Worm (Caenorhabditis elegans) whole organism, young adult: ENCODE results near the gene prx-3.

Experiments used
- ama-1 ChIP-seq, 3 experiments: fragments of 150-350 bp in 1 of 3; sonication (generic microtip) in 2 of 3; optimal IDR thresholded peaks; 2 replicates each; lab custom pipeline; 2014 to 2018; ENCODE audit warnings: missing biosample characterization in 2 of 3, missing genetic modification characterization in 2 of 3, missing genetic modification reagents in 2 of 3
- ccch-3 ChIP-seq: fragments of 200-800 bp; sonication (Bioruptor generic); optimal IDR thresholded peaks from 2 replicates; lab custom pipeline; 2018; ENCODE audit warnings: mild to moderate bottlenecking, missing genetic modification characterization, missing compliant biosample characterization
- let-607 ChIP-seq, 2 experiments: fragments of 200-800 bp in 1 of 2; sonication (Bioruptor generic) in 1 of 2; sonication (generic microtip) in 1 of 2; optimal IDR thresholded peaks; 2 replicates each; lab custom pipeline; 2016 to 2018; ENCODE audit warnings: mild to moderate bottlenecking in 2 of 2, missing compliant biosample characterization in 2 of 2, missing genetic modification characterization in 2 of 2, moderate library complexity in 2 of 2, missing genotype in 1 of 2
- lsl-1 ChIP-seq: fragments of 200-800 bp; sonication (Bioruptor generic); optimal IDR thresholded peaks from 2 replicates; lab custom pipeline; 2018; ENCODE audit warnings: mild to moderate bottlenecking, missing genetic modification characterization, moderate library complexity, missing compliant biosample characterization
- nfyb-1 ChIP-seq: fragments of 200-800 bp; sonication (Bioruptor generic); IDR thresholded peaks from 2 replicates; pipeline ENCODE4 v1.3.6; 2022; ENCODE audit warnings: missing genetic modification reagents, missing genetic modification characterization, missing compliant biosample characterization
- nhr-120 ChIP-seq: fragments of 200-800 bp; sonication (Bioruptor generic); IDR thresholded peaks from 2 replicates; pipeline ENCODE4 v1.3.6; 2022; ENCODE audit warnings: missing genetic modification characterization, missing compliant biosample characterization
- pha-4 ChIP-seq: fragments of 150-350 bp; sonication (generic microtip); optimal IDR thresholded peaks from 2 replicates; lab custom pipeline; 2014; ENCODE audit warnings: missing biosample characterization, missing genetic modification reagents, missing genetic modification characterization
- sea-2 ChIP-seq: fragments of 200-800 bp; sonication (Bioruptor generic); IDR thresholded peaks from 2 replicates; pipeline ENCODE4 v1.3.6; 2022; ENCODE audit warnings: missing genetic modification characterization, missing compliant biosample characterization
- snpc-1.1 ChIP-seq: sonication (generic microtip); optimal IDR thresholded peaks from 2 replicates; lab custom pipeline; 2017; ENCODE audit warnings: missing genetic modification characterization, mild to moderate bottlenecking, missing compliant biosample characterization, antibody characterized with exemption, moderate library complexity, missing genotype, missing genetic modification reagents; ENCODE audit not compliant: insufficient read depth
- snpc-4 ChIP-seq, 5 experiments: fragments of 150-350 bp in 1 of 5; sonication (generic microtip) in 4 of 5; optimal IDR thresholded peaks; 2 replicates each; lab custom pipeline; 2014 to 2018; ENCODE audit warnings: missing genetic modification characterization in 5 of 5, missing biosample characterization in 3 of 5, antibody characterized with exemption in 2 of 5, mild to moderate bottlenecking in 2 of 5, missing compliant biosample characterization in 2 of 5, missing genotype in 2 of 5, moderate library complexity in 2 of 5, missing genetic modification reagents in 1 of 5
- unc-130 ChIP-seq: sonication (generic microtip); optimal IDR thresholded peaks from 2 replicates; lab custom pipeline; 2016; ENCODE audit warnings: missing genetic modification reagents, missing genetic modification characterization, missing compliant biosample characterization
- unc-62 ChIP-seq: fragments of 150-350 bp; optimal IDR thresholded peaks from 2 replicates; lab custom pipeline; 2014; ENCODE audit warnings: missing biosample characterization, missing genetic modification reagents, missing genetic modification characterization

- no peak for TF ChIP-seq unc-130 (GFP tag; lab: Kevin White, UChicago)
- TF ChIP-seq lsl-1 (GFP tag; lab: Kevin White, UChicago) = no peak
- TF ChIP-seq snpc-4 (GFP tag; optimal IDR thresholded peaks at IDR 0.05; lab: Kevin White, UChicago) = no peak
- TF ChIP-seq snpc-4 (tag; optimal IDR thresholded peaks at IDR 0.05; lab: Kevin White, UChicago) = no peak
- no peak for TF ChIP-seq unc-62 (GFP tag; lab: Kevin White, UChicago)
- TF ChIP-seq sea-2 = no peak
- TF ChIP-seq pha-4 = no peak
- no peak for TF ChIP-seq nhr-120 (GFP tag; lab: Robert Waterston, UW)
- TF ChIP-seq let-607 (tag; optimal IDR thresholded peaks at IDR 0.05; lab: Kevin White, UChicago) = no peak
- TF ChIP-seq ccch-3 (GFP tag; lab: Kevin White, UChicago) = no peak
- no peak for TF ChIP-seq ama-1 (optimal IDR thresholded peaks at IDR 0.05; lab: Kevin White, UChicago)
- TF ChIP-seq ama-1 (GFP tag; optimal IDR thresholded peaks at IDR 0.05; lab: Kevin White, UChicago) = no peak
- TF ChIP-seq snpc-1.1 (tag; lab: Kevin White, UChicago) = no peak
- no peak for TF ChIP-seq nfyb-1
Observed at ce11 chrX:6145921-6146320, 33.2 kb upstream of the prx-3 start.
